Worm (Caenorhabditis elegans) whole organism, late embryonic: ENCODE data around the gene F26A1.8.
"Not testable (repeated sequence)": the region's sequence is repeated elsewhere in the genome, so short reads cannot be mapped to it uniquely, and the experiment has no call there.

Source experiments
- F13H6.1 ChIP-seq: sonication (generic microtip); optimal IDR thresholded peaks from 2 replicates; lab custom pipeline; 2016; ENCODE audit warnings: missing genetic modification characterization, missing compliant biosample characterization
- ceh-31 ChIP-seq: sonication (generic microtip); optimal IDR thresholded peaks from 2 replicates; lab custom pipeline; 2016; ENCODE audit warnings: missing genetic modification characterization, missing compliant biosample characterization
- ceh-6 ChIP-seq: fragments of 200-800 bp; sonication (Bioruptor generic); optimal IDR thresholded peaks from 2 replicates; lab custom pipeline; 2018; ENCODE audit warnings: mild to moderate bottlenecking, missing genetic modification characterization, missing compliant biosample characterization
- elt-2 ChIP-seq: sonication (generic microtip); optimal IDR thresholded peaks from 2 replicates; lab custom pipeline; 2016; ENCODE audit warnings: missing genetic modification reagents, missing genetic modification characterization, missing compliant biosample characterization
- ets-4 ChIP-seq: sonication (generic microtip); optimal IDR thresholded peaks from 2 replicates; lab custom pipeline; 2016; ENCODE audit warnings: missing genetic modification characterization, missing compliant biosample characterization
- eyg-1 ChIP-seq: sonication (generic microtip); optimal IDR thresholded peaks from 2 replicates; lab custom pipeline; 2016; ENCODE audit warnings: missing genotype, missing genetic modification characterization, missing compliant biosample characterization
- fax-1 ChIP-seq: sonication (generic microtip); optimal IDR thresholded peaks from 2 replicates; lab custom pipeline; 2016; ENCODE audit warnings: missing genotype, missing genetic modification characterization, missing compliant biosample characterization
- hlh-15 ChIP-seq: sonication (generic microtip); optimal IDR thresholded peaks from 2 replicates; lab custom pipeline; 2016; ENCODE audit warnings: missing genetic modification characterization, missing compliant biosample characterization
- hlh-30 ChIP-seq: sonication (generic microtip); optimal IDR thresholded peaks from 2 replicates; lab custom pipeline; 2017; ENCODE audit warnings: antibody characterized with exemption, missing genetic modification characterization, missing compliant biosample characterization; ENCODE audit not compliant: insufficient read depth
- hlh-6 ChIP-seq: sonication (generic microtip); optimal IDR thresholded peaks from 2 replicates; lab custom pipeline; 2016; ENCODE audit warnings: missing genotype, missing genetic modification characterization, missing compliant biosample characterization
- lim-6 ChIP-seq: sonication (generic microtip); optimal IDR thresholded peaks from 2 replicates; lab custom pipeline; 2016; ENCODE audit warnings: missing genetic modification characterization, missing compliant biosample characterization
- mec-3 ChIP-seq: sonication (generic microtip); optimal IDR thresholded peaks from 2 replicates; lab custom pipeline; 2016; ENCODE audit warnings: borderline replicate concordance, missing genetic modification characterization, missing compliant biosample characterization
- nfya-1 ChIP-seq: sonication (generic microtip); optimal IDR thresholded peaks from 2 replicates; lab custom pipeline; 2017; ENCODE audit warnings: missing genetic modification characterization, mild to moderate bottlenecking, missing compliant biosample characterization, antibody characterized with exemption, moderate library complexity
- nhr-11 ChIP-seq: fragments of 150-350 bp; optimal IDR thresholded peaks from 2 replicates; lab custom pipeline; 2014; ENCODE audit warnings: missing biosample characterization, missing genetic modification characterization
- pag-3 ChIP-seq: sonication (generic microtip); optimal IDR thresholded peaks from 2 replicates; lab custom pipeline; 2016; ENCODE audit warnings: missing compliant biosample characterization, missing genetic modification characterization, borderline replicate concordance
- pat-9 ChIP-seq: fragments of 200-800 bp; sonication (Bioruptor generic); optimal IDR thresholded peaks from 2 replicates; lab custom pipeline; 2018; ENCODE audit warnings: mild to moderate bottlenecking, missing genetic modification characterization, moderate library complexity, missing compliant biosample characterization
- pqm-1 ChIP-seq: sonication (generic microtip); optimal IDR thresholded peaks from 2 replicates; lab custom pipeline; 2016; ENCODE audit warnings: missing genetic modification characterization, missing compliant biosample characterization
- pros-1 ChIP-seq: fragments of 150-350 bp; optimal IDR thresholded peaks from 2 replicates; lab custom pipeline; 2014; ENCODE audit warnings: missing biosample characterization, missing genetic modification reagents, missing genetic modification characterization
- sox-4 ChIP-seq: sonication (generic microtip); optimal IDR thresholded peaks from 2 replicates; lab custom pipeline; 2017; ENCODE audit warnings: mild to moderate bottlenecking, missing genetic modification characterization, inconsistent platforms, missing compliant biosample characterization
- tbx-2 ChIP-seq: sonication (generic microtip); optimal IDR thresholded peaks from 2 replicates; lab custom pipeline; 2016; ENCODE audit warnings: missing genetic modification characterization, missing compliant biosample characterization
- tbx-7 ChIP-seq: sonication (generic microtip); optimal IDR thresholded peaks from 2 replicates; lab custom pipeline; 2016; ENCODE audit warnings: missing genotype, missing genetic modification characterization, missing compliant biosample characterization
- unc-3 ChIP-seq, 2 experiments: fragments of 200-800 bp in 1 of 2; sonication (Bioruptor generic) in 1 of 2; sonication (generic microtip) in 1 of 2; conservative IDR thresholded peaks in 1 of 2; optimal IDR thresholded peaks in 1 of 2; 2 replicates each; pipeline versions ENCODE4 v1.3.6 to Lab custom; 2016 to 2022; ENCODE audit warnings: missing compliant biosample characterization in 2 of 2, missing genetic modification characterization in 2 of 2, missing genetic modification reagents in 1 of 2
- unc-55 ChIP-seq: sonication (generic microtip); optimal IDR thresholded peaks from 2 replicates; lab custom pipeline; 2017; ENCODE audit warnings: missing biosample characterization, missing genetic modification reagents, missing genetic modification characterization

Gene F26A1.8

ce11 chrIII:4796039-4796438 is 26.0 kb downstream of the F26A1.8 start:
- peak; percentile 20 for TF ChIP-seq hlh-30 (tag; lab: Kevin White, UChicago)
- TF ChIP-seq ceh-31, result peak; percentile 26
- TF ChIP-seq fax-1 (tag; lab: Kevin White, UChicago), result no peak
- peak; percentile 16 for TF ChIP-seq elt-2 (tag; lab: Kevin White, UChicago)
- peak; percentile 48 for TF ChIP-seq ets-4 (tag; lab: Kevin White, UChicago)
- peak; percentile 45 for TF ChIP-seq nfya-1 (tag; lab: Kevin White, UChicago)
- TF ChIP-seq tbx-2 (tag; lab: Kevin White, UChicago), result peak; percentile 19
- no peak for TF ChIP-seq ceh-6 (GFP tag; lab: Kevin White, UChicago)

- no peak for TF ChIP-seq ceh-31
- TF ChIP-seq hlh-6, result no peak
These were observed 29.4 kb downstream of the F26A1.8 start, which contains the start of gene mip-1 for ce11 chrIII:4792560-4793136. mip-1 (plus strand) TSS chrIII:4793086.

DNA sequence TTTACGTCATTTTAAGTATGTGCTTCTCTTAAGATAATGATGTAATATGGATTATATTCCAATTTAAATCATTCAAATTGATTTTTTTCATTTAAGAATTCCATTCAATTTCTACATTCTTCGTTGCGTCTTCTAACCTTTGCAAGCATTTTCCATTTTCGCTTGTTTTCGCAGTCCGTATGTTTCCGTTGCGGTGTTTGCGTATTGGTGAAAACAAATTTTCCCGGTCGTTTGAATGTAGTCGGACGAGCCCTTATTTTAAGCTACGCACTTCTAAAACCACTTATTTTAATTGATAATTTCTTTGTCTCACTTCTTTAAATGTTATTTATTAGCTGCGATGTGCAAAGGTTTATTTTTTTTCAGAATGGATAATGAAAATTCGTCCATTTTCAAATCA is 36.3 kb downstream of the F26A1.8 start, which contains the start of gene mel-28:
mel-28 (plus strand) TSS at position 367 of the 400 bp plus-strand sequence.
- no peak for TF ChIP-seq pat-9 (tag; lab: Kevin White, UChicago)

DNA sequence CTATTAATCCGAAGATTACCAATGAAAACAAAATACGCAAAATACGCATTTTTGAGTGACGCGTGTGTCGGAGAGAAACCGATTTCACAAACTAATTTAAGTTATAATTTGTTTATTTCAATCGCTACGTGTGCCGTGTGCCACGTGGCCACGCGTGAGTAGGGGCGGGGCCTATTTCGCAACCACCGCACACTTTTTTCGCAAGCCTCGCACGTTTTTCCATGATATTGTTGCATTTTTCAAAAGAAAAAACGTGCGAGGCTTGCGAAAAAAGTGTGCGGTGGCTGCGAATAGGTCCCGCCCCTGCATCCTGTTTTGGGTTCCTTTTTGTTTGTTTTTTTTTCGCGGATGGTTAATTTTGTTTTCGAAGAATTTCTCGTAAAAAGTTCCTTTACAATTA is 36.9 kb downstream of the F26A1.8 start, which contains the start of gene enu-3.2:
enu-3.2 (minus strand) TSS at position 105 of the 400 bp plus-strand sequence.
- not testable (repeated sequence) for TF ChIP-seq pros-1; mec-3 (tag; lab: Kevin White, UChicago); elt-2 (tag; lab: Kevin White, UChicago)

DNA sequence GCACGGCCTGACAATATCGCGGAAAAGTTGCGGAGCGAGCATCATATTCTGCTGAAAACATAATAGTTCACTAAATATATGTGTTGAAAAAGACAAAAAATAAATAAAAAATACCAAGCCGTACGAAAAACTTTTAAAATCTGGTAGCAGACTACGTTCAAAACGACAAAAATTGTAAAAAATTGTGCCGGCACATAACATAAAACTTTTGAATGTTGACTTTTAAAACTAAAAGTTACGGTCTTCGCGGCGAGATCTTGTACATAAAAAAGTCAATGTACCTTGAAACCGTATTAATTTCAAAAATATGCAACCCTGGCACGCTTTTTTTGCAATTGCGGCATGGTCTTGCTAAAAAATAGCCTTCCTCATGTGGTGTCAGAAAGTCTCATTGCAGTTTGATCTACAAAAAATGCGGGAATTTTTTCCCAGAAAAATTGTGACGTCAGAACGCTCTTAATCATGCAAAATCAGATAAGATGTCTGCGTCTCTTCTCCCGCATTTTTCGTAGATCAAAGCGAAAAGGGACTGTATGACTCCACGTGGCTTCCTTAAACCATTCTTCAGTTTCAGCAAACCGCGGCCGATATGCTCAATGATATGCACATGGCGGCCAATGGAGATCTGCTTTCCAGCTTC is 40.0 kb downstream of the F26A1.8 start, which contains the start of the genes gex-5 and C38D4.10:
gex-5 (minus strand) TSS at position 51 of the 640 bp plus-strand sequence.
C38D4.10 (plus strand) TSS at position 590 of the 640 bp plus-strand sequence.
- TF ChIP-seq unc-3 (GFP tag; conservative IDR thresholded peaks at IDR 0.05; lab: Robert Waterston, UW); unc-3 (tag; optimal IDR thresholded peaks at IDR 0.05; lab: Kevin White, UChicago); sox-4 (tag; lab: Kevin White, UChicago); pqm-1 (tag; lab: Kevin White, UChicago): not testable (repeated sequence)

- TF ChIP-seq unc-55 (GFP tag; lab: Kevin White, UChicago), result no peak
These were observed 42.2 kb downstream of the F26A1.8 start, which contains the start of gene B0393.9 for ce11 chrIII:4779855-4780254. B0393.9 (minus strand) TSS chrIII:4780157.

DNA sequence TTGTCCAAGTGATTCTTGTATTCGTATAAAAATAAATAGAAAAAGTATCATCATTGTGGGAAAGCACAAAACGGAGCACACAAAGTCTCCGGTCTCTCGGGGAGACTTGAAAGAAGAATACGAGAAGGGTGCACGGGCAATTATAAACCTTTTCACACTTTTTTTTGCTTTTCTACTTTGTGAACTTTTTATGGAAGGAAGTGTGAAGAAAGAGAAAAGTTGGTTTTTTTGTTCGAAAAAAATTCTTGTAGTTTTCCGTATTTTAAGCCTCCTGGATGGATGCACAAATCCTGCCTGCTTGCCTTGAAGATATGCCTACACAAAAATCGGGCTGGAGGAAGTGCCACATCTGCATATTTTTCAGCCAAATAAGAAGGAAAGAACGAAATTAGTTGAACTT is 44.0 kb downstream of the F26A1.8 start, which contains the start of gene B0393.7:
B0393.7 (minus strand) TSS at position 101 of the 400 bp plus-strand sequence.
- TF ChIP-seq lim-6, result no peak
- TF ChIP-seq nhr-11 (tag; lab: Kevin White, UChicago), result no peak
- no peak for TF ChIP-seq hlh-15 (tag; lab: Kevin White, UChicago)
- TF ChIP-seq pag-3 (tag; lab: Kevin White, UChicago), result no peak
- TF ChIP-seq eyg-1 (tag; lab: Kevin White, UChicago), result no peak
- no peak for TF ChIP-seq F13H6.1 (tag; lab: Kevin White, UChicago)
- no peak for TF ChIP-seq hlh-30 (tag; lab: Kevin White, UChicago)
- TF ChIP-seq tbx-7 (tag; lab: Kevin White, UChicago), result no peak
- TF ChIP-seq mec-3 (tag; lab: Kevin White, UChicago), result no peak
